Fruit fly (Drosophila melanogaster): ENCODE data around the gene lmgB.

The lmgB gene

dm6 chr2L:8556207-8556606 is 27.8 kb upstream of the lmgB start:
- TF ChIP-seq tll (GFP tag; optimal IDR thresholded peaks at IDR 0.05), result peak in 1 of 2 experiments; percentile 45
- peak; percentile 94 for TF ChIP-seq pros (GFP tag; optimal IDR thresholded peaks at IDR 0.05)
- TF ChIP-seq sens (GFP tag), result no peak
- TF ChIP-seq oc (tag; optimal IDR thresholded peaks at IDR 0.05), result peak; percentile 70
- TF ChIP-seq Hey (tag; optimal IDR thresholded peaks at IDR 0.05), result peak; percentile 35
- peak; percentile 27 for TF ChIP-seq kni (GFP tag; optimal IDR thresholded peaks at IDR 0.05)
- TF ChIP-seq CG33213 (GFP tag; optimal IDR thresholded peaks at IDR 0.05), result no peak

dm6 chr2L:8553789-8554626 is 25.6 kb upstream of the lmgB start:
- TF ChIP-seq gfzf (GFP tag; optimal IDR thresholded peaks at IDR 0.05) (no peak), Antp (GFP tag; optimal IDR thresholded peaks at IDR 0.05) (peak; percentile 27), CG1529 (GFP tag; optimal IDR thresholded peaks at IDR 0.05) (peak; percentile 15), CG18619 (GFP tag; optimal IDR thresholded peaks at IDR 0.05) (peak; percentile 30), CG3995 (GFP tag; optimal IDR thresholded peaks at IDR 0.05) (no peak), Oli (tag; optimal IDR thresholded peaks at IDR 0.05) (peak; percentile 60), CG43689 (GFP tag; IDR thresholded peaks at IDR 0.05) (no peak), sens (GFP tag) (peak; percentile 94), NC2β (GFP tag; optimal IDR thresholded peaks at IDR 0.05) (no peak), tap (tag; optimal IDR thresholded peaks at IDR 0.05) (no peak), sd (tag; optimal IDR thresholded peaks at IDR 0.05) (peak; percentile 79), Kr (GFP tag; optimal IDR thresholded peaks at IDR 0.05) (no peak), Poxn (GFP tag; IDR thresholded peaks at IDR 0.05) (no peak), ara (GFP tag; IDR thresholded peaks at IDR 0.05) (peak; percentile 64), Jarid2 (GFP tag; optimal IDR thresholded peaks at IDR 0.05) (no peak), CG3163 (GFP tag; optimal IDR thresholded peaks at IDR 0.05) (peak; percentile 35), CG11504 (tag; optimal IDR thresholded peaks at IDR 0.05) (peak; percentile 73), CG17612 (GFP tag; IDR thresholded peaks at IDR 0.05) (no peak), Ravus (GFP tag; IDR thresholded peaks at IDR 0.05) (no peak), sna (GFP tag; IDR thresholded peaks at IDR 0.05; ENCODE audit: partially characterized antibody) (no peak), CG10366 (GFP tag; IDR thresholded peaks at IDR 0.05) (no peak), CG11085 (GFP tag; IDR thresholded peaks at IDR 0.05) (no peak), CG7556 (GFP tag; optimal IDR thresholded peaks at IDR 0.05) (peak; percentile 61), Mrtf (GFP tag; IDR thresholded peaks at IDR 0.05) (no peak), CG1603 (tag; optimal IDR thresholded peaks at IDR 0.05) (peak; percentile 51), ssp (GFP tag; IDR thresholded peaks at IDR 0.05) (no peak), fd3F (GFP tag; optimal IDR thresholded peaks at IDR 0.05) (no peak), p53 (GFP tag; optimal IDR thresholded peaks at IDR 0.05) (no peak), hkb (optimal IDR thresholded peaks at IDR 0.05) (no peak), hkb (GFP tag; IDR thresholded peaks at IDR 0.05) (peak; percentile 43; the same call in 1 of the 2 replicates), h (optimal IDR thresholded peaks at IDR 0.05) (no peak), maf-S (GFP tag; optimal IDR thresholded peaks at IDR 0.05) (no peak), CG12659 (GFP tag; optimal IDR thresholded peaks at IDR 0.05) (peak; percentile 34), CG14710 (tag; optimal IDR thresholded peaks at IDR 0.05) (peak; percentile 41), CG15696 (tag; optimal IDR thresholded peaks at IDR 0.05) (peak; percentile 8), CG34224 (GFP tag; IDR thresholded peaks at IDR 0.05; ENCODE audit: partially characterized antibody) (no peak), bcd (GFP tag; optimal IDR thresholded peaks at IDR 0.05) (no peak), nau (GFP tag; optimal IDR thresholded peaks at IDR 0.05) (no peak), Hr3 (GFP tag; optimal IDR thresholded peaks at IDR 0.05) (no peak), Gug (GFP tag; IDR thresholded peaks at IDR 0.05) (no peak), Ssrp (tag; optimal IDR thresholded peaks at IDR 0.05) (peak; percentile 43), CG3407 (GFP tag; optimal IDR thresholded peaks at IDR 0.05) (no peak)
